Worm (Caenorhabditis elegans) whole organism, L2 larva: ENCODE measurements around the gene ddo-2.

ENCODE experiments used
- C34F6.9 ChIP-seq: fragments of 150-350 bp; optimal IDR thresholded peaks from 2 replicates; lab custom pipeline; 2014; ENCODE audit warnings: missing biosample characterization, missing genetic modification characterization
- F13H6.1 ChIP-seq: sonication (generic microtip); optimal IDR thresholded peaks from 2 replicates; lab custom pipeline; 2016; ENCODE audit warnings: missing genetic modification characterization, missing compliant biosample characterization
- R02D3.7 ChIP-seq: fragments of 150-350 bp; optimal IDR thresholded peaks from 2 replicates; lab custom pipeline; 2014; ENCODE audit warnings: missing biosample characterization, missing genetic modification characterization
- Y55F3AM.14 ChIP-seq: fragments of 200-800 bp; sonication (Bioruptor generic); optimal IDR thresholded peaks from 2 replicates; lab custom pipeline; 2018; ENCODE audit warnings: mild to moderate bottlenecking, missing genetic modification characterization, missing compliant biosample characterization
- ZK546.5 ChIP-seq: sonication (generic microtip); optimal IDR thresholded peaks from 2 replicates; lab custom pipeline; 2017; ENCODE audit warnings: missing biosample characterization, missing genetic modification characterization
- aly-2 ChIP-seq: fragments of 150-350 bp; optimal IDR thresholded peaks from 2 replicates; lab custom pipeline; 2014; ENCODE audit warnings: missing biosample characterization, missing genetic modification characterization
- ama-1 ChIP-seq: fragments of 150-350 bp; optimal IDR thresholded peaks from 2 replicates; lab custom pipeline; 2018; ENCODE audit warnings: inconsistent platforms
- ceh-16 ChIP-seq: fragments of 150-350 bp; optimal IDR thresholded peaks from 2 replicates; lab custom pipeline; 2014; ENCODE audit warnings: missing biosample characterization, missing genetic modification characterization
- ceh-82 ChIP-seq: fragments of 150-350 bp; optimal IDR thresholded peaks from 2 replicates; lab custom pipeline; 2014; ENCODE audit warnings: missing biosample characterization, missing genetic modification characterization
- crh-2 ChIP-seq: sonication (generic microtip); optimal IDR thresholded peaks from 2 replicates; lab custom pipeline; 2017; ENCODE audit warnings: missing biosample characterization, missing genetic modification characterization
- dmd-4 ChIP-seq: sonication (generic microtip); optimal IDR thresholded peaks from 2 replicates; lab custom pipeline; 2017; ENCODE audit warnings: missing biosample characterization, missing genetic modification characterization
- egl-27 ChIP-seq: sonication (generic microtip); optimal IDR thresholded peaks from 3 replicates; lab custom pipeline; 2017; ENCODE audit warnings: missing biosample characterization, missing genetic modification reagents, missing genetic modification characterization
- elt-3 ChIP-seq: sonication (generic microtip); optimal IDR thresholded peaks from 2 replicates; lab custom pipeline; 2017; ENCODE audit warnings: missing biosample characterization, missing genetic modification characterization
- fos-1 ChIP-seq: fragments of 150-350 bp; optimal IDR thresholded peaks from 2 replicates; lab custom pipeline; 2014; ENCODE audit warnings: missing biosample characterization, missing genetic modification characterization
- gmeb-1 ChIP-seq: fragments of 150-350 bp; optimal IDR thresholded peaks from 2 replicates; lab custom pipeline; 2014; ENCODE audit warnings: missing biosample characterization, missing genetic modification characterization
- lin-11 ChIP-seq: fragments of 150-350 bp; sonication (generic microtip); optimal IDR thresholded peaks from 2 replicates; lab custom pipeline; 2014; ENCODE audit warnings: missing biosample characterization, missing genetic modification characterization, inconsistent platforms, mixed read lengths
- lin-13 ChIP-seq: fragments of 150-350 bp; optimal IDR thresholded peaks from 2 replicates; lab custom pipeline; 2014; ENCODE audit warnings: missing biosample characterization, missing genetic modification reagents, missing genetic modification characterization
- lin-39 ChIP-seq: fragments of 150-350 bp; optimal IDR thresholded peaks from 2 replicates; lab custom pipeline; 2014; ENCODE audit warnings: missing biosample characterization, missing genetic modification reagents, missing genetic modification characterization
- lsy-2 ChIP-seq, 2 experiments: fragments of 150-350 bp in 1 of 2; sonication (generic microtip) in 1 of 2; optimal IDR thresholded peaks; 2 replicates each; lab custom pipeline; 2014 to 2017; ENCODE audit warnings: missing biosample characterization in 2 of 2, missing genetic modification characterization in 2 of 2
- mab-5 ChIP-seq: fragments of 150-350 bp; optimal IDR thresholded peaks from 2 replicates; lab custom pipeline; 2014; ENCODE audit warnings: missing biosample characterization, missing genetic modification characterization
- mdl-1 ChIP-seq, 2 experiments: fragments of 150-350 bp in 1 of 2; sonication (generic microtip) in 1 of 2; optimal IDR thresholded peaks; 2 replicates each; lab custom pipeline; 2017; ENCODE audit warnings: missing biosample characterization in 2 of 2, missing genetic modification characterization in 2 of 2
- nhr-10 ChIP-seq: sonication (generic microtip); optimal IDR thresholded peaks from 2 replicates; lab custom pipeline; 2017; ENCODE audit warnings: missing biosample characterization, missing genetic modification characterization
- nhr-11 ChIP-seq: fragments of 150-350 bp; optimal IDR thresholded peaks from 2 replicates; lab custom pipeline; 2014; ENCODE audit warnings: missing biosample characterization, missing genetic modification characterization
- nhr-12 ChIP-seq: fragments of 150-350 bp; optimal IDR thresholded peaks from 2 replicates; lab custom pipeline; 2014; ENCODE audit warnings: missing biosample characterization, missing genetic modification characterization
- nhr-129 ChIP-seq: fragments of 150-350 bp; optimal IDR thresholded peaks from 2 replicates; lab custom pipeline; 2014; ENCODE audit warnings: missing biosample characterization, missing genetic modification characterization
- nhr-21 ChIP-seq: fragments of 150-350 bp; optimal IDR thresholded peaks from 2 replicates; lab custom pipeline; 2014; ENCODE audit warnings: missing biosample characterization, missing genetic modification characterization
- nhr-25 ChIP-seq: fragments of 150-350 bp; sonication (generic microtip); optimal IDR thresholded peaks from 3 replicates; lab custom pipeline; 2014; ENCODE audit warnings: missing biosample characterization, missing genetic modification characterization
- nhr-77 ChIP-seq: fragments of 150-350 bp; optimal IDR thresholded peaks from 2 replicates; lab custom pipeline; 2014; ENCODE audit warnings: missing biosample characterization, missing genetic modification characterization
- peb-1 ChIP-seq: fragments of 150-350 bp; optimal IDR thresholded peaks from 2 replicates; lab custom pipeline; 2014; ENCODE audit warnings: missing biosample characterization, missing genetic modification characterization
- sem-4 ChIP-seq: fragments of 150-350 bp; optimal IDR thresholded peaks from 2 replicates; lab custom pipeline; 2014; ENCODE audit warnings: missing biosample characterization, missing genetic modification reagents, missing genetic modification characterization
- skn-1 ChIP-seq: sonication (generic microtip); optimal IDR thresholded peaks from 2 replicates; lab custom pipeline; 2017; ENCODE audit warnings: missing biosample characterization, missing genetic modification characterization
- sma-9 ChIP-seq, 2 experiments: fragments of 150-350 bp in 1 of 2; sonication (generic microtip) in 1 of 2; optimal IDR thresholded peaks; 2 replicates each; lab custom pipeline; 2014 to 2016; ENCODE audit warnings: missing genetic modification characterization in 2 of 2, mild to moderate bottlenecking in 1 of 2, missing biosample characterization in 1 of 2, missing compliant biosample characterization in 1 of 2, missing genetic modification reagents in 1 of 2, moderate library complexity in 1 of 2
- unc-55 ChIP-seq: fragments of 150-350 bp; sonication (generic microtip); optimal IDR thresholded peaks from 3 replicates; lab custom pipeline; 2014; ENCODE audit warnings: missing biosample characterization, missing genetic modification reagents, missing genetic modification characterization
- zag-1 ChIP-seq: fragments of 150-350 bp; optimal IDR thresholded peaks from 2 replicates; lab custom pipeline; 2014; ENCODE audit warnings: missing biosample characterization, missing genetic modification characterization
- ztf-4 ChIP-seq: fragments of 150-350 bp; optimal IDR thresholded peaks from 2 replicates; lab custom pipeline; 2014; ENCODE audit warnings: missing biosample characterization, missing genetic modification characterization

Gene ddo-2

ce11 chrV:7436911-7437310 is 1.4 kb upstream of the ddo-2 start (continued):
- TF ChIP-seq elt-3 (tag; lab: Kevin White, UChicago) (no peak), lin-13 (GFP tag; lab: Kevin White, UChicago) (no peak), R02D3.7 (no peak), gmeb-1 (tag; lab: Kevin White, UChicago) (peak; percentile 26), egl-27 (tag; lab: Kevin White, UChicago) (no peak)

ce11 chrV:7436509-7436908 is 1.0 kb upstream of the ddo-2 start:
- TF ChIP-seq egl-27 (tag; lab: Kevin White, UChicago) (no peak), R02D3.7 (no peak), zag-1 (tag; lab: Kevin White, UChicago) (no peak), lsy-2 (tag; optimal IDR thresholded peaks at IDR 0.05; lab: Kevin White, UChicago) (no peak), unc-55 (GFP tag; lab: Kevin White, UChicago) (no peak), dmd-4 (tag; lab: Kevin White, UChicago) (no peak)

ce11 chrV:7434805-7435363 is 621 bp downstream of the ddo-2 start:
- peak; percentile 78 for TF ChIP-seq crh-2 (tag; lab: Kevin White, UChicago)
- TF ChIP-seq Y55F3AM.14 (GFP tag; lab: Kevin White, UChicago), result no peak
- TF ChIP-seq lsy-2 (tag; optimal IDR thresholded peaks at IDR 0.05; lab: Kevin White, UChicago), result peak in 1 of 2 experiments; percentile 71
- peak; percentile 6 for TF ChIP-seq ztf-4 (tag; lab: Kevin White, UChicago)
- TF ChIP-seq sma-9 (GFP tag; optimal IDR thresholded peaks at IDR 0.05; lab: Kevin White, UChicago), result peak; percentile 95
- no peak for TF ChIP-seq sma-9 (tag; optimal IDR thresholded peaks at IDR 0.05; lab: Kevin White, UChicago)
- TF ChIP-seq F13H6.1 (tag; lab: Kevin White, UChicago), result peak; percentile 64
- peak; percentile 46 for TF ChIP-seq sem-4 (tag; lab: Kevin White, UChicago)
- TF ChIP-seq gmeb-1 (tag; lab: Kevin White, UChicago), result peak; percentile 16
- TF ChIP-seq skn-1 (tag; lab: Kevin White, UChicago), result peak; percentile 34
- TF ChIP-seq C34F6.9 (tag; lab: Kevin White, UChicago), result peak; percentile 76
- TF ChIP-seq R02D3.7, result no peak
- TF ChIP-seq nhr-25 (tag; lab: Kevin White, UChicago), result no peak
- peak; percentile 49 for TF ChIP-seq fos-1
- peak; percentile 88 for TF ChIP-seq ama-1
- TF ChIP-seq mdl-1 (tag; optimal IDR thresholded peaks at IDR 0.05; lab: Kevin White, UChicago), result peak; percentile 87 to 88
- TF ChIP-seq zag-1 (tag; lab: Kevin White, UChicago), result peak; percentile 37
- peak; percentile 48 for TF ChIP-seq nhr-129
- no peak for TF ChIP-seq ZK546.5 (tag; lab: Kevin White, UChicago)

- TF ChIP-seq ztf-4 (tag; lab: Kevin White, UChicago) (peak; percentile 45), nhr-21 (tag; lab: Kevin White, UChicago) (peak; percentile 33), ceh-16 (no peak), ama-1 (peak; percentile 82), nhr-129 (peak; percentile 10), nhr-11 (tag; lab: Kevin White, UChicago) (no peak)
Measured at ce11 chrV:7432441-7433146, 2.9 kb downstream of the ddo-2 start.

- no peak for TF ChIP-seq aly-2 (tag; lab: Kevin White, UChicago)
- TF ChIP-seq egl-27 (tag; lab: Kevin White, UChicago), result no peak
Measured at ce11 chrV:7431016-7431415, 4.5 kb downstream of the ddo-2 start, which contains the start of gene srw-71. srw-71 (minus strand) TSS chrV:7431116.

ce11 chrV:7428880-7429279 is 6.6 kb downstream of the ddo-2 start, which contains the start of gene srw-69:
srw-69 (minus strand) TSS chrV:7428980.
- TF ChIP-seq nhr-77 (tag; lab: Kevin White, UChicago) (no peak), lin-39 (no peak), dmd-4 (tag; lab: Kevin White, UChicago) (no peak), mab-5 (tag; lab: Kevin White, UChicago) (no peak), lin-13 (GFP tag; lab: Kevin White, UChicago) (no peak), unc-55 (GFP tag; lab: Kevin White, UChicago) (no peak), nhr-10 (tag; lab: Kevin White, UChicago) (no peak), nhr-11 (tag; lab: Kevin White, UChicago) (no peak), egl-27 (tag; lab: Kevin White, UChicago) (no peak), nhr-12 (no peak), F13H6.1 (tag; lab: Kevin White, UChicago) (no peak), nhr-129 (no peak), C34F6.9 (tag; lab: Kevin White, UChicago) (no peak), lin-11 (tag; lab: Kevin White, UChicago) (no peak), ceh-82 (tag; lab: Kevin White, UChicago) (no peak), peb-1 (tag; lab: Kevin White, UChicago) (no peak)
